Fruit fly (Drosophila melanogaster): Measurements from ENCODE around the gene Gp93.
A peak's percentile ranks its signal among the peaks of the same experiment; 100 is the strongest.

Gene Gp93

DNA sequence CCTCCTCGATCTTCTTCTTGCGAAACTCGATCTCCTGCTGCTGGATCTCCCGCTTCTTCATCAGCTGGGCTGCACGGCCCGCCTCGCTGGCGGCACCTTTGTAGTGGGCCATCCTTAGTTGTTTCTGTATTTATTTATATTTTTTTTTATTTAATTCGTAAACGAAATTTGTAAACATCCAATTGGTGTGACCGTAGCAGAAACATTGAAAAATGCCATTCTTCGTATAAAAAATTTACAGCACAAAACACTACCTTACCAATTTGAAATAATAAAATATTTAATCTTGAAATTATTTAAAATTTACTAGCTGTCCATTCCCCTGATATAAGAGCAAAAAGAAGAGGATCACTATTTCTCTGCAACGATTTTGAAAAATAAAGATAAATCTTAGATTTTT lies 27.6 kb upstream of the Gp93 start, which contains the start of gene CG12259:
Gene CG12259, minus strand, starts transcription at position 207 of the 400 bp plus-strand sequence.
- TF ChIP-seq kay (GFP tag; ENCODE audit: borderline replicate concordance) (no peak), CG33017 (tag; optimal IDR thresholded peaks at IDR 0.05) (no peak), ovo (GFP tag; optimal IDR thresholded peaks at IDR 0.05) (no peak), CG1620 (GFP tag; optimal IDR thresholded peaks at IDR 0.05) (no peak), CG7045 (GFP tag; optimal IDR thresholded peaks at IDR 0.05) (no peak), Mnt (GFP tag; optimal IDR thresholded peaks at IDR 0.05) (no peak)

dm6 chr3R:27921982-27922672 lies 26.4 kb upstream of the Gp93 start, which contains the start of gene BCAS2:
TSS of gene BCAS2 (minus strand) at chr3R:27922356.
- no peak for TF ChIP-seq CG33017 (tag; optimal IDR thresholded peaks at IDR 0.05)
- TF ChIP-seq CG1620 (GFP tag; optimal IDR thresholded peaks at IDR 0.05): no peak
- TF ChIP-seq CG7045 (GFP tag; optimal IDR thresholded peaks at IDR 0.05): no peak
- no peak for TF ChIP-seq Crg-1 (GFP tag; optimal IDR thresholded peaks at IDR 0.05)
- no peak for TF ChIP-seq CG11617 (GFP tag; optimal IDR thresholded peaks at IDR 0.05)
- TF ChIP-seq bab1 (GFP tag; optimal IDR thresholded peaks at IDR 0.05): no peak
- TF ChIP-seq Mnt (GFP tag; optimal IDR thresholded peaks at IDR 0.05): no peak
- no peak for TF ChIP-seq CG12768 (GFP tag; optimal IDR thresholded peaks at IDR 0.05)
- no peak for TF ChIP-seq tj (GFP tag; optimal IDR thresholded peaks at IDR 0.05)
- no peak for TF ChIP-seq CG14711 (tag; optimal IDR thresholded peaks at IDR 0.05)
- TF ChIP-seq Hr96 (GFP tag; optimal IDR thresholded peaks at IDR 0.05): no peak
- no peak for TF ChIP-seq cnc (optimal IDR thresholded peaks at IDR 0.05)
- TF ChIP-seq Clk (GFP tag; optimal IDR thresholded peaks at IDR 0.05): no peak
- TF ChIP-seq cic (GFP tag; optimal IDR thresholded peaks at IDR 0.05): no peak
- no peak for TF ChIP-seq toe (GFP tag; optimal IDR thresholded peaks at IDR 0.05)
- TF ChIP-seq CG5204 (GFP tag; optimal IDR thresholded peaks at IDR 0.05): no peak
- TF ChIP-seq pad (GFP tag; optimal IDR thresholded peaks at IDR 0.05): no peak
- no peak for TF ChIP-seq CG7101 (tag; optimal IDR thresholded peaks at IDR 0.05)

- TF ChIP-seq kay (GFP tag; ENCODE audit: borderline replicate concordance) (no peak), CG7101 (tag; optimal IDR thresholded peaks at IDR 0.05) (peak; percentile 92), Hr96 (GFP tag; optimal IDR thresholded peaks at IDR 0.05) (peak; percentile 91), CG14711 (tag; optimal IDR thresholded peaks at IDR 0.05) (peak; percentile 59), bab1 (GFP tag; optimal IDR thresholded peaks at IDR 0.05) (peak; percentile 64), CG12768 (GFP tag; optimal IDR thresholded peaks at IDR 0.05) (peak; percentile 85), CG33017 (tag; optimal IDR thresholded peaks at IDR 0.05) (peak; percentile 84), Clk (GFP tag; optimal IDR thresholded peaks at IDR 0.05) (peak; percentile 46), Mnt (GFP tag; optimal IDR thresholded peaks at IDR 0.05) (peak; percentile 93), cic (GFP tag; optimal IDR thresholded peaks at IDR 0.05) (peak; percentile 72), cnc (optimal IDR thresholded peaks at IDR 0.05) (no peak), CG1620 (GFP tag; optimal IDR thresholded peaks at IDR 0.05) (peak; percentile 91), CG11617 (GFP tag; optimal IDR thresholded peaks at IDR 0.05) (peak; percentile 95), Crg-1 (GFP tag; optimal IDR thresholded peaks at IDR 0.05) (peak; percentile 92), CG7045 (GFP tag; optimal IDR thresholded peaks at IDR 0.05) (peak; percentile 89), ovo (GFP tag; optimal IDR thresholded peaks at IDR 0.05) (peak; percentile 83), pad (GFP tag; optimal IDR thresholded peaks at IDR 0.05) (peak; percentile 75), CG5204 (GFP tag; optimal IDR thresholded peaks at IDR 0.05) (peak; percentile 84), toe (GFP tag; optimal IDR thresholded peaks at IDR 0.05) (peak; percentile 82), tj (GFP tag; optimal IDR thresholded peaks at IDR 0.05) (peak; percentile 80)
Observed at dm6 chr3R:27922673-27923175, 25.8 kb upstream of the Gp93 start, which contains the start of gene RpL4. TSS of gene RpL4 (plus strand) at chr3R:27922821.

- TF ChIP-seq CG14711 (tag; optimal IDR thresholded peaks at IDR 0.05) (peak; percentile 33), ovo (GFP tag; optimal IDR thresholded peaks at IDR 0.05) (no peak), Mnt (GFP tag; optimal IDR thresholded peaks at IDR 0.05) (peak; percentile 75), toe (GFP tag; optimal IDR thresholded peaks at IDR 0.05) (peak; percentile 76), CG5204 (GFP tag; optimal IDR thresholded peaks at IDR 0.05) (peak; percentile 48), CG12768 (GFP tag; optimal IDR thresholded peaks at IDR 0.05) (peak; percentile 45), CG11617 (GFP tag; optimal IDR thresholded peaks at IDR 0.05) (peak; percentile 61), kay (GFP tag; ENCODE audit: borderline replicate concordance) (peak; percentile 87), cic (GFP tag; optimal IDR thresholded peaks at IDR 0.05) (peak; percentile 73), cnc (optimal IDR thresholded peaks at IDR 0.05) (no peak), Hr96 (GFP tag; optimal IDR thresholded peaks at IDR 0.05) (peak; percentile 11), CG1620 (GFP tag; optimal IDR thresholded peaks at IDR 0.05) (no peak), Crg-1 (GFP tag; optimal IDR thresholded peaks at IDR 0.05) (peak; percentile 40), tj (GFP tag; optimal IDR thresholded peaks at IDR 0.05) (peak; percentile 16), CG7101 (tag; optimal IDR thresholded peaks at IDR 0.05) (no peak), Clk (GFP tag; optimal IDR thresholded peaks at IDR 0.05) (peak; percentile 43), CG33017 (tag; optimal IDR thresholded peaks at IDR 0.05) (no peak), pad (GFP tag; optimal IDR thresholded peaks at IDR 0.05) (peak; percentile 23), CG7045 (GFP tag; optimal IDR thresholded peaks at IDR 0.05) (peak; percentile 14), bab1 (GFP tag; optimal IDR thresholded peaks at IDR 0.05) (peak; percentile 45)
Observed at dm6 chr3R:27925000-27925970, 23.2 kb upstream of the Gp93 start, which contains the start of gene mino. TSS of gene mino (plus strand) at chr3R:27925191.
